Worm (Caenorhabditis elegans) whole organism, early embryonic: ENCODE measurements around the gene sdz-37.

Source experiments
- B0310.2 ChIP-seq: sonication (generic microtip); optimal IDR thresholded peaks from 2 replicates; lab custom pipeline; 2016; ENCODE audit warnings: mild to moderate bottlenecking, missing genetic modification characterization, missing compliant biosample characterization
- F13C5.2 ChIP-seq: sonication (generic microtip); optimal IDR thresholded peaks from 2 replicates; lab custom pipeline; 2017; ENCODE audit warnings: mild to moderate bottlenecking, missing genetic modification characterization, inconsistent platforms, missing compliant biosample characterization
- aly-1 ChIP-seq: sonication (generic microtip); optimal IDR thresholded peaks from 2 replicates; lab custom pipeline; 2016; ENCODE audit warnings: missing genetic modification characterization, missing compliant biosample characterization
- ama-1 ChIP-seq: fragments of 150-350 bp; optimal IDR thresholded peaks from 2 replicates; lab custom pipeline; 2014
- ceh-13 ChIP-seq: fragments of 200-800 bp; sonication (Bioruptor generic); optimal IDR thresholded peaks from 2 replicates; lab custom pipeline; 2018; ENCODE audit warnings: mild to moderate bottlenecking, missing genetic modification characterization, missing compliant biosample characterization
- ceh-36 ChIP-seq: sonication (generic microtip); optimal IDR thresholded peaks from 2 replicates; lab custom pipeline; 2016; ENCODE audit warnings: missing genetic modification characterization, inconsistent platforms, missing compliant biosample characterization
- ets-7 ChIP-seq: sonication (generic microtip); optimal IDR thresholded peaks from 2 replicates; lab custom pipeline; 2016; ENCODE audit warnings: missing genotype, missing genetic modification characterization, missing compliant biosample characterization
- flt-1 ChIP-seq: fragments of 200-800 bp; sonication (Bioruptor generic); IDR thresholded peaks from 2 replicates; pipeline ENCODE4 v1.3.6; 2022; ENCODE audit warnings: missing genetic modification characterization, missing compliant biosample characterization
- hmbx-1 ChIP-seq: sonication (generic microtip); optimal IDR thresholded peaks from 2 replicates; lab custom pipeline; 2016; ENCODE audit warnings: mild to moderate bottlenecking, missing genetic modification characterization, missing compliant biosample characterization
- hmg-4 ChIP-seq: fragments of 200-800 bp; sonication (Bioruptor generic); optimal IDR thresholded peaks from 2 replicates; lab custom pipeline; 2018; ENCODE audit warnings: mild to moderate bottlenecking, missing genetic modification characterization, missing compliant biosample characterization
- hnd-1 ChIP-seq: sonication (generic microtip); optimal IDR thresholded peaks from 2 replicates; lab custom pipeline; 2016; ENCODE audit warnings: missing genetic modification characterization, missing compliant biosample characterization
- pes-1 ChIP-seq: fragments of 200-800 bp; sonication (Bioruptor generic); IDR thresholded peaks from 2 replicates; pipeline ENCODE4 v1.3.6; 2022; ENCODE audit warnings: missing genetic modification reagents, missing genetic modification characterization, missing compliant biosample characterization
- scrt-1 ChIP-seq: fragments of 200-800 bp; sonication (Bioruptor generic); IDR thresholded peaks from 2 replicates; pipeline ENCODE4 v1.3.6; 2022; ENCODE audit warnings: missing genetic modification characterization, missing compliant biosample characterization
- sea-1 ChIP-seq: fragments of 200-800 bp; sonication (Bioruptor generic); conservative IDR thresholded peaks from 2 replicates; pipeline ENCODE4 v1.3.6; 2022; ENCODE audit warnings: missing genetic modification characterization, missing compliant biosample characterization
- tbx-11 ChIP-seq: fragments of 200-800 bp; sonication (Bioruptor generic); IDR thresholded peaks from 2 replicates; pipeline ENCODE4 v1.3.6; 2022; ENCODE audit warnings: missing genetic modification characterization, missing compliant biosample characterization
- tbx-37 ChIP-seq: fragments of 200-800 bp; sonication (Bioruptor generic); conservative IDR thresholded peaks from 2 replicates; pipeline ENCODE4 v1.3.6; 2022; ENCODE audit warnings: missing genetic modification reagents, missing genetic modification characterization, missing compliant biosample characterization
- tra-4 ChIP-seq: sonication (generic microtip); optimal IDR thresholded peaks from 2 replicates; lab custom pipeline; 2017; ENCODE audit warnings: missing genetic modification characterization, missing compliant biosample characterization

sdz-37 gene

DNA sequence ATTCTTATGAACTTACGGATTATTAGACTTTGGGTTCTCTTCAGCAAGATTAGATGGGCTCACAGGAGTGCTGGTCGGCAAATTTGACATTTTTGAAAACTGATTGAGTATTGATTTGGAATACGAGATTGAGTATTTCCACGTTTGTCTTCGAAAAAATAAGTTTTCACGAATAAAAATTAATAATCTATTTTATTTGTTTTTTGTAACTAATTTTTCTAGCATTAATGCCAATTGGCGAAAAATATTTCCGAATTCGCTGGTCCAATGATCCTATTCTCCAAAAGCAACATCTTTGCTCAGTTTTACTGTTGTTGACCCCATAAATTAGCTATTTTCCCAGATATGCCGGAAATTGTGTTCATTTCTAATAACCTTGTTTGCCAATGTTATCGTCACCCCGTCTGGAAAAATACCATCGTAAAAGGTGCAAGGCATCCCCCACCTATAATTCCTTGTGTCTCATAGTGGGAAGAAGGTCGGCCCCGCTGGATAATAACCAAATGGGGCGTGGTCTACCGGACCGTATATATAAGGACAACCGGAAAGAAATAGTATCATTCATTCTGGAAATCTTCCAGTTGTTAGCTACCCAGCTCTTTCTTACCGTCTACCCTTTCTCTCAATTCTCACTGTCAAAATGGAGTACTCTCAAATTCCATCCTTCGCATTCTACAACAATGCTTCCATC lies at the start of gene sdz-37, which contains the start of gene ZK673.6:
TSS of gene sdz-37 (plus strand) at position 641 of the 691 bp plus-strand sequence.
TSS of gene ZK673.6 (minus strand) at position 101 of the 691 bp plus-strand sequence.
- TF ChIP-seq flt-1 (GFP tag; lab: Robert Waterston, UW) = no peak
- no peak for TF ChIP-seq hnd-1

DNA sequence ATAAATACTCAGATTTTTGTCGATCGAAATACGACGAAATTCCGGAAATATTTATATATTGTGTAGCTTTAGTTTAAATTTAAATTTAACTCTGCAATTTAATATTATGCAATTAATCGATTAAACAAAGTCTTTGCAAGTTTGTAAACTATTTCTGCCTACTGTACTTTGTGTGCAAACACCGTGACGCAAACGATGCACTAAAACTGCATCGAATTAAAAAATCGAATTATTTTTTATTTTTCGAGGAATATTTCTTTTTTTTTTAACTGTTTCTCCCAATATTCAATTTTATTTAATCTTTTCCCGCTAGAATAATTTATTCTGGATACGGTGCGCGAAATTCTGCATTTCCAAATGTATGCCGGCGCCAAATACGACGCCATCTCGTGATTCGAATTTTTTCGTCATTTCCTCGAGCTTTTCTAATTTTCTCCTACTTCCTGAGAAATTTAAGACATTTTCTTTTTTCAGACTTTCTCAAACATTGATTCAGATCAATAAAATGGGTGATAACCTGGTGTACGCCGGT lies 48.3 kb upstream of the sdz-37 start, which contains the start of gene eif-2A:
TSS of gene eif-2A (plus strand) at position 469 of the 532 bp plus-strand sequence.
- TF ChIP-seq hmg-4 (GFP tag; lab: Kevin White, UChicago) (no peak), hnd-1 (no peak), scrt-1 (GFP tag; lab: Robert Waterston, UW) (no peak), aly-1 (tag; lab: Kevin White, UChicago) (no peak), ets-7 (tag; lab: Kevin White, UChicago) (no peak), ama-1 (lab: Kevin White, UChicago) (no peak), F13C5.2 (tag; lab: Kevin White, UChicago) (no peak), tbx-37 (GFP tag; lab: Robert Waterston, UW) (no peak), sea-1 (GFP tag; lab: Robert Waterston, UW) (no peak), tra-4 (tag; lab: Kevin White, UChicago) (no peak), hmbx-1 (no peak), tbx-11 (no peak), ceh-36 (tag; lab: Kevin White, UChicago) (no peak), flt-1 (GFP tag; lab: Robert Waterston, UW) (no peak), pes-1 (no peak)

- no peak for TF ChIP-seq ceh-13 (GFP tag; lab: Kevin White, UChicago)
- no peak for TF ChIP-seq B0310.2 (tag; lab: Kevin White, UChicago)
- TF ChIP-seq hmbx-1 = no peak
- TF ChIP-seq hnd-1 = no peak
- TF ChIP-seq hmg-4 (GFP tag; lab: Kevin White, UChicago) = no peak
- TF ChIP-seq tbx-37 (GFP tag; lab: Robert Waterston, UW) = no peak
- TF ChIP-seq tra-4 (tag; lab: Kevin White, UChicago) = no peak
- no peak for TF ChIP-seq ets-7 (tag; lab: Kevin White, UChicago)
- TF ChIP-seq flt-1 (GFP tag; lab: Robert Waterston, UW) = no peak
- no peak for TF ChIP-seq ceh-36 (tag; lab: Kevin White, UChicago)
- no peak for TF ChIP-seq sea-1 (GFP tag; lab: Robert Waterston, UW)
- TF ChIP-seq pes-1 = no peak
- TF ChIP-seq aly-1 (tag; lab: Kevin White, UChicago) = no peak
- no peak for TF ChIP-seq ama-1 (lab: Kevin White, UChicago)
- TF ChIP-seq scrt-1 (GFP tag; lab: Robert Waterston, UW) = no peak
- TF ChIP-seq tbx-11 = no peak
Observed at ce11 chrII:10421941-10422340, 42.7 kb upstream of the sdz-37 start, which contains the start of gene frpr-21. Gene frpr-21 (minus strand): TSS chrII:10422041.

DNA sequence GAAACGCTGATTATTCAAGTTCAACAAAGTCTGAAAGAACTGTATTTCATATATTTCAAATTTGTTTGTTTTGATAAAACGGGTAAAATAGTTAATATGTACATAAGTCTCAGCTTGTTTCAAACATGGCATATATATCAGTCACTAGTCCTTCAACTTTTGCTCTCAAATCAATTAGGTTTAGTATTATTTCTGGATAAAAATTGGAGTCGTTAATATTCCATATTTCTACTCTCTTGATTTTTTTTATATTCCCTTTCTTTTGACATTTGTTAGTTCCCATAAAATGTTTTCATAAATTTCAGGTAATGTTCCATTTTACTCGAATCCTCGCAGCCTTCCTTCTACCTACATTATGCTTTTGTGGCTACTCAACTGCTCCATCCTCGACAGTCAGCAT lies 28.8 kb upstream of the sdz-37 start, which contains the start of gene cut-4:
TSS of gene cut-4 (plus strand) at position 301 of the 400 bp plus-strand sequence.
- no peak for TF ChIP-seq tbx-37 (GFP tag; lab: Robert Waterston, UW)
- TF ChIP-seq aly-1 (tag; lab: Kevin White, UChicago) = no peak
- no peak for TF ChIP-seq ama-1 (lab: Kevin White, UChicago)
- TF ChIP-seq hmbx-1 = no peak
- TF ChIP-seq tbx-11 = no peak
- no peak for TF ChIP-seq ets-7 (tag; lab: Kevin White, UChicago)

DNA sequence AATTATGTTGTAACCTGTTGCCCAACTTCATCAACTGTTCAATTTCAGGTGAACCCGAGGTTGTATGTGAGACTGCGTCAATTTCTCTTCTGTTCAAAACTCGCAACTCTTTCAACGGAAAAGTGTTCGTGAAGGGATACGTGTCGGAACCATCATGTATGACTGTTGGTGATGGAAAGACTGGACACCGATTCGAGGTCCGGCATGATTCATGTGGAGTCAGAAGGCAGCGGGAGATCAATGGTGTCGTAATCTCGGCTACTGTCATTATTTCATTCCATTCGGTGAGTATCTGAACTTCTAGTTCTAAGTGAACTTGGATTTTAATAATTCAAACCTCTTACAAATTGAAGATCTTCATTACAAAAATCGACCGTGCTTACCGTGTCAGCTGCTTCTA lies 26.8 kb upstream of the sdz-37 start:
- TF ChIP-seq ceh-13 (GFP tag; lab: Kevin White, UChicago) (no peak), F13C5.2 (tag; lab: Kevin White, UChicago) (no peak), tbx-37 (GFP tag; lab: Robert Waterston, UW) (no peak), aly-1 (tag; lab: Kevin White, UChicago) (no peak), scrt-1 (GFP tag; lab: Robert Waterston, UW) (no peak), sea-1 (GFP tag; lab: Robert Waterston, UW) (no peak), B0310.2 (tag; lab: Kevin White, UChicago) (no peak), ama-1 (lab: Kevin White, UChicago) (no peak), ets-7 (tag; lab: Kevin White, UChicago) (no peak), pes-1 (no peak), tra-4 (tag; lab: Kevin White, UChicago) (no peak), hnd-1 (no peak), flt-1 (GFP tag; lab: Robert Waterston, UW) (no peak), hmg-4 (GFP tag; lab: Kevin White, UChicago) (no peak), ceh-36 (tag; lab: Kevin White, UChicago) (no peak), hmbx-1 (no peak), tbx-11 (no peak)

- TF ChIP-seq F13C5.2 (tag; lab: Kevin White, UChicago) (no peak), ets-7 (tag; lab: Kevin White, UChicago) (no peak), ama-1 (lab: Kevin White, UChicago) (no peak), hnd-1 (no peak), hmg-4 (GFP tag; lab: Kevin White, UChicago) (no peak), tra-4 (tag; lab: Kevin White, UChicago) (no peak), scrt-1 (GFP tag; lab: Robert Waterston, UW) (no peak), flt-1 (GFP tag; lab: Robert Waterston, UW) (no peak), pes-1 (no peak), aly-1 (tag; lab: Kevin White, UChicago) (no peak), sea-1 (GFP tag; lab: Robert Waterston, UW) (no peak), hmbx-1 (no peak), tbx-11 (no peak), B0310.2 (tag; lab: Kevin White, UChicago) (no peak), ceh-13 (GFP tag; lab: Kevin White, UChicago) (no peak), ceh-36 (tag; lab: Kevin White, UChicago) (no peak)
Observed at ce11 chrII:10439976-10440375, 24.7 kb upstream of the sdz-37 start, which contains the start of gene E04D5.4. Gene E04D5.4 (plus strand): TSS chrII:10440276.
